Fruit fly (Drosophila melanogaster) whole organism, prepupa: ENCODE results near the gene CG15169.

ENCODE experiments used
- Blimp-1 ChIP-seq: fragments of 200-800 bp; sonication (Bioruptor generic); optimal IDR thresholded peaks from 3 replicates; lab custom pipeline; 2017; ENCODE audit warnings: missing biosample characterization, missing genetic modification characterization, mild to moderate bottlenecking, moderate library complexity, missing genetic modification reagents
- CG10631 ChIP-seq: fragments of 200-800 bp; sonication (Bioruptor generic); optimal IDR thresholded peaks from 2 replicates; lab custom pipeline; 2016; ENCODE audit warnings: missing biosample characterization, missing genetic modification characterization
- CG10669 ChIP-seq: fragments of 200-800 bp; sonication (Bioruptor generic); optimal IDR thresholded peaks from 3 replicates; lab custom pipeline; 2018; ENCODE audit warnings: missing biosample characterization, mild to moderate bottlenecking, missing genetic modification characterization, moderate library complexity
- CG11294 ChIP-seq: fragments of 200-800 bp; sonication (Bioruptor generic); IDR thresholded peaks from 2 replicates; pipeline ENCODE4 v1.3.6; 2022; ENCODE audit warnings: missing biosample characterization, missing genetic modification characterization
- CG15336 ChIP-seq: fragments of 200-800 bp; sonication (Bioruptor generic); IDR thresholded peaks from 2 replicates; pipeline ENCODE4 v1.3.6; 2022; ENCODE audit warnings: missing biosample characterization, missing genetic modification characterization
- CG16779 ChIP-seq: fragments of 200-800 bp; sonication (Bioruptor generic); optimal IDR thresholded peaks from 3 replicates; lab custom pipeline; 2017; ENCODE audit warnings: missing biosample characterization, mild to moderate bottlenecking, missing genetic modification characterization
- CG31627 ChIP-seq: fragments of 200-800 bp; sonication (Bioruptor generic); optimal IDR thresholded peaks from 3 replicates; lab custom pipeline; 2016; ENCODE audit warnings: missing biosample characterization, missing genetic modification characterization
- CG32006 ChIP-seq: fragments of 200-800 bp; sonication (Bioruptor generic); optimal IDR thresholded peaks from 3 replicates; lab custom pipeline; 2017; ENCODE audit warnings: missing biosample characterization, mild to moderate bottlenecking, missing genetic modification characterization
- CG34406 ChIP-seq: fragments of 200-800 bp; sonication (Bioruptor generic); optimal IDR thresholded peaks from 3 replicates; lab custom pipeline; 2016; ENCODE audit warnings: missing biosample characterization, missing genetic modification characterization
- CG3919 ChIP-seq: fragments of 200-800 bp; sonication (Bioruptor generic); optimal IDR thresholded peaks from 3 replicates; lab custom pipeline; 2016; ENCODE audit warnings: missing biosample characterization, missing genetic modification characterization
- CG6163 ChIP-seq: fragments of 200-800 bp; sonication (Bioruptor generic); IDR thresholded peaks from 3 replicates; pipeline ENCODE4 v1.3.6; 2022; ENCODE audit warnings: missing biosample characterization, missing genetic modification characterization
- CG6792 ChIP-seq: fragments of 200-800 bp; sonication (Bioruptor generic); optimal IDR thresholded peaks from 3 replicates; lab custom pipeline; 2016; ENCODE audit warnings: missing biosample characterization, missing genetic modification characterization
- CG6808 ChIP-seq: fragments of 200-800 bp; sonication (Bioruptor generic); optimal IDR thresholded peaks from 3 replicates; lab custom pipeline; 2017; ENCODE audit warnings: missing biosample characterization, missing genetic modification characterization, mild to moderate bottlenecking, moderate library complexity, missing genetic modification reagents
- CG6854 ChIP-seq: fragments of 200-800 bp; sonication (Bioruptor generic); optimal IDR thresholded peaks from 2 replicates; lab custom pipeline; 2017; ENCODE audit warnings: missing biosample characterization, mild to moderate bottlenecking, missing genetic modification characterization
- CG7368 ChIP-seq: fragments of 200-800 bp; sonication (Bioruptor generic); optimal IDR thresholded peaks from 3 replicates; lab custom pipeline; 2016; ENCODE audit warnings: missing biosample characterization, missing genetic modification characterization
- CG8119 ChIP-seq: fragments of 200-800 bp; sonication (Bioruptor generic); IDR thresholded peaks from 3 replicates; pipeline ENCODE4 v1.3.6; 2022; ENCODE audit warnings: missing biosample characterization, missing genetic modification characterization
- CG8319 ChIP-seq: fragments of 200-800 bp; sonication (Bioruptor generic); optimal IDR thresholded peaks from 3 replicates; lab custom pipeline; 2016; ENCODE audit warnings: missing biosample characterization, missing genetic modification characterization
- CG8632 ChIP-seq: fragments of 200-800 bp; sonication (Bioruptor generic); optimal IDR thresholded peaks from 3 replicates; lab custom pipeline; 2016; ENCODE audit warnings: missing biosample characterization, missing genetic modification characterization
- Eip78C ChIP-seq: fragments of 200-800 bp; sonication (Bioruptor generic); peaks from one replicate; lab custom pipeline; 2016; ENCODE audit warnings: missing biosample characterization, missing genetic modification characterization
- Ets21C ChIP-seq: fragments of 200-800 bp; sonication (Bioruptor generic); optimal IDR thresholded peaks from 3 replicates; lab custom pipeline; 2016; ENCODE audit warnings: missing biosample characterization, missing genetic modification characterization
- Ets96B ChIP-seq: fragments of 200-800 bp; optimal IDR thresholded peaks from 2 replicates; lab custom pipeline; 2019; ENCODE audit warnings: missing biosample characterization, mild to moderate bottlenecking, missing genetic modification characterization, moderate library complexity
- Gug ChIP-seq: fragments of 200-800 bp; sonication (Bioruptor generic); IDR thresholded peaks from 2 replicates; pipeline ENCODE4 v1.3.6; 2022; ENCODE audit warnings: missing biosample characterization, missing genetic modification characterization
- Hr38 ChIP-seq: sonication (Bioruptor generic); optimal IDR thresholded peaks from 2 replicates; lab custom pipeline; 2016; ENCODE audit warnings: missing biosample characterization, missing genetic modification characterization
- Hr4 ChIP-seq: fragments of 200-800 bp; sonication (Bioruptor generic); optimal IDR thresholded peaks from 3 replicates; lab custom pipeline; 2016; ENCODE audit warnings: missing biosample characterization, missing genetic modification characterization
- Lpt ChIP-seq: fragments of 200-800 bp; sonication (Bioruptor generic); optimal IDR thresholded peaks from 3 replicates; lab custom pipeline; 2016; ENCODE audit warnings: missing biosample characterization, missing genetic modification characterization
- OdsH ChIP-seq: fragments of 200-800 bp; sonication (Bioruptor generic); optimal IDR thresholded peaks from 3 replicates; lab custom pipeline; 2016; ENCODE audit warnings: missing biosample characterization, missing genetic modification characterization
- Sox102F ChIP-seq: fragments of 200-800 bp; sonication (Bioruptor generic); optimal IDR thresholded peaks from 2 replicates; lab custom pipeline; 2016; ENCODE audit warnings: missing biosample characterization, mild to moderate bottlenecking, missing genetic modification characterization
- Sox15 ChIP-seq: fragments of 200-800 bp; sonication (Bioruptor generic); optimal IDR thresholded peaks from 3 replicates; lab custom pipeline; 2016; ENCODE audit warnings: missing biosample characterization, missing genetic modification characterization
- cyc ChIP-seq: fragments of 200-800 bp; sonication (Bioruptor generic); optimal IDR thresholded peaks from 3 replicates; lab custom pipeline; 2016; ENCODE audit warnings: missing biosample characterization, missing genetic modification characterization
- dsx ChIP-seq: fragments of 200-800 bp; optimal IDR thresholded peaks from 3 replicates; lab custom pipeline; 2019; ENCODE audit warnings: missing biosample characterization, mild to moderate bottlenecking, missing genetic modification characterization, moderate library complexity; ENCODE audit not compliant: poor library complexity, severe bottlenecking
- eg ChIP-seq: fragments of 200-800 bp; sonication (Bioruptor generic); IDR thresholded peaks from 3 replicates; pipeline ENCODE4 v1.3.6; 2022; ENCODE audit warnings: missing biosample characterization, missing genetic modification characterization
- fd59A ChIP-seq: fragments of 200-800 bp; sonication (Bioruptor generic); optimal IDR thresholded peaks from 2 replicates; lab custom pipeline; 2017; ENCODE audit warnings: missing biosample characterization, mild to moderate bottlenecking, missing genetic modification characterization, missing genetic modification reagents
- fd85E ChIP-seq: fragments of 200-800 bp; sonication (Bioruptor generic); optimal IDR thresholded peaks from 3 replicates; lab custom pipeline; 2016; ENCODE audit warnings: missing biosample characterization, missing genetic modification characterization
- fkh ChIP-seq: fragments of 200-800 bp; sonication (Bioruptor generic); optimal IDR thresholded peaks from 3 replicates; lab custom pipeline; 2017; ENCODE audit warnings: missing biosample characterization, mild to moderate bottlenecking, missing genetic modification characterization, moderate library complexity
- net ChIP-seq: fragments of 200-800 bp; sonication (Bioruptor generic); optimal IDR thresholded peaks from 3 replicates; lab custom pipeline; 2016; ENCODE audit warnings: missing biosample characterization, missing genetic modification characterization
- salr ChIP-seq, 2 experiments: fragments of 200-800 bp; sonication (Bioruptor generic); optimal IDR thresholded peaks; 3 replicates each; lab custom pipeline; 2016 to 2018; ENCODE audit warnings: missing biosample characterization in 2 of 2, missing genetic modification characterization in 2 of 2, mild to moderate bottlenecking in 1 of 2
- ss ChIP-seq, 2 experiments: fragments of 200-800 bp; sonication (Bioruptor generic); optimal IDR thresholded peaks; 2 replicates in 1 of 2; 3 replicates in 1 of 2; lab custom pipeline; 2017 to 2018; ENCODE audit warnings: mild to moderate bottlenecking in 2 of 2, missing biosample characterization in 2 of 2, missing genetic modification characterization in 2 of 2, moderate library complexity in 1 of 2
- svp ChIP-seq: fragments of 200-800 bp; sonication (Bioruptor generic); peaks from one replicate; lab custom pipeline; 2016; ENCODE audit warnings: missing biosample characterization, missing genetic modification characterization
- topi ChIP-seq: fragments of 200-800 bp; sonication (Bioruptor generic); optimal IDR thresholded peaks from 3 replicates; lab custom pipeline; 2016; ENCODE audit warnings: missing biosample characterization, missing genetic modification characterization
- vri ChIP-seq: fragments of 200-800 bp; sonication (Bioruptor generic); optimal IDR thresholded peaks from 3 replicates; lab custom pipeline; 2016; ENCODE audit warnings: missing biosample characterization, mild to moderate bottlenecking, missing genetic modification characterization

The CG15169 gene

DNA sequence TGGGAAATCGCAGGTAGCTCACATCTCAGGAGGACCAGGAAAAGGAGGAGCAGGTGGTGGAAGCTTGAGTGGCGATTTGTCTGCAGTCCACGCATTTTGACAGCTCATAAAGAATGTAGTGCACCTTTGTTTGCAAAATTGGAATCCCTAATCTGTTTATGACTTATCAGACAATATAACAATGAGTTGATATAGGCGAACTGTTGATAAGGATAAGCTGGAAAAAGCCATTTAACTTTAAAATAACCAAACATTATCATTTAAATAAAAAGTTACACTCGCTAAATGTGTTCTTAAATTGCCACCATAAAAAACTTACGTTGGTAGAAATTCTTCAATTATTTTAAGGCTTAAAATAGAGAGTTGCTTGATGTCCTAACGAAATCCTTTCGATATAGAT, 687 bp upstream of the CG15169 start, which contains the start of gene CG15170:
TSS of gene CG15170 (minus strand) at position 101 of the 400 bp plus-strand sequence.
- no peak for TF ChIP-seq CG6854 (GFP tag; lab: Kevin White, UChicago)
- TF ChIP-seq, all 60 proteins: peak for 0

DNA sequence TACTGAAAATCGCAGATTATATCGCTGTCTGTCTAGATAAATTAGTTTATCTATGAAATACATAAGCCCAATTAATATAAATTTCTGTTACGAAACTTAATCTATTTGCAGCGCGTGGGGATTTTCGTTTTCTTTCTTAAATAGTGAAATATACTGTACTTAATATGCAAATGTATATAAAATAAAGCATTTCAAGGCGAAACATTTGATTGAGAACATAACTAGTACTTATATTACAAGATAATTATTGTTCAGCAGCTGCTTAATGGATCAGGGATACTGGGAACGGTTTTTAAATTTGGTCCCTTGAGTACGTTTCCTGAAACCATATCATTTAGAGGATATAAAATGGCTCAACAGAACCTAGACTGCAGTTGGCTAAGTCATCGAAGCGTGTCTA, 1.4 kb downstream of the CG15169 start, which contains the start of gene CG46465:
TSS of gene CG46465 (plus strand) at position 301 of the 400 bp plus-strand sequence.
- TF ChIP-seq CG6163 (GFP tag; lab: Robert Waterston, UW): no peak
- no peak for TF ChIP-seq CG11294 (GFP tag; lab: Robert Waterston, UW)
- TF ChIP-seq CG10669: no peak
- no peak for TF ChIP-seq CG7368 (GFP tag; lab: Kevin White, UChicago)
- no peak for TF ChIP-seq CG34406 (GFP tag; lab: Kevin White, UChicago)
- no peak for TF ChIP-seq fd59A (GFP tag; lab: Kevin White, UChicago)
- no peak for TF ChIP-seq net (GFP tag; lab: Kevin White, UChicago)
- TF ChIP-seq topi (GFP tag; lab: Kevin White, UChicago): no peak
- no peak for TF ChIP-seq Gug
- no peak for TF ChIP-seq CG8319 (GFP tag; lab: Kevin White, UChicago)
- TF ChIP-seq vri: no peak
- no peak for TF ChIP-seq Ets96B
- TF ChIP-seq fkh (GFP tag; lab: Kevin White, UChicago): no peak

DNA sequence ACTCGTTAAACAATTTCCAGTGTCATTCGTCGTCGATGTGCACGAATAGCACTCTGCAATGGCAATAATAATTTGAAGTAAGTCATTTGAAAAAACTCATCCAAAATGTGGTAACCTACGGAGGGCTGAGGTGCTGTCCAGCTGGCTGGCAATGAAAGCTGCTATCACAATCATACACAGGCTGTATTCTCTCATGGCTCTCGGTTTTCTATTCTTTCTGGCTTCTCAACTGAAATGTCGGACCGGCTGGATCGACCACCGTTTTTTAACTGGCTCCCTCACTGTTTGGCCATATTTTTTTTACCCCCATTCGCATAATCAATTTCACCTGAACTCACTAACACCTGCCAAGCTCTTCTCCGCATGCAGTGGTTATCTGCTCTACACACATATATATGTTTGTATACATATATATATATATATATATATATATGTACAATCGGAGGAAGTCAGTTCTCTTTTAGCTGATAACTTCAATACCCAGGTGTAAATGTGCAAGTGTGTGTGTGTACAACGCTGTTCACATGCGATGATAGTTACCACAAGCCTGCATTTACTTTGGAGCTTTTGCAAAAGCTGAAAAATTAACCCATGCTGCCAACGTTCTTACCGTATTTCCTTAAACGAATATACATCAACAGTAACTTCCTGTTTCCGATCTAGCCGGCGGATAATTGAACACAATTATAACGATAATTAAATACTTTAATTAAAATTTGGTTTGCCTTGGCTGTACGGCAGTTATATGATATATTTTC, 5.0 kb downstream of the CG15169 start, which contains the start of gene CG10650:
TSS of gene CG10650 (minus strand) at position 275 of the 758 bp plus-strand sequence.
- TF ChIP-seq Eip78C (GFP tag; lab: Kevin White, UChicago): peak; percentile 9
- no peak for TF ChIP-seq CG8119 (GFP tag; lab: Robert Waterston, UW)
- peak; percentile 78 for TF ChIP-seq vri

DNA sequence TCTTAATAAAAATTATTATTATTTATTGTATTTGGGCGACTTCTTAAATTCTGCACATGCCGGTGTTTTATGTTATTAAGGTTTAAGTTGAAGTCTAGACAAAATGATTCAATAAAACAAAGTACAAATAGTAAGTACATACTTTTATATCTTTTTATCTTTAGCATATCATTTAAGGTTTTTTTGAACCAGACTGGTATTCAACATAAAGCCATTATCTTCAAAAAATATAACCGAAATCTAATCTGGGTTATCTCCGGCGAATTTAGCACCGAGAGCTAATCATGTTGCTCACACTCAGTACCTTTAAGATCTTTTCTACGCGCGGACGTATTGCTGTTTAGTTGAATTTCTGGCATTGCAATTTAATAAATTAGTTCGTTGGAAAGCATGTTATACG, 6.3 kb downstream of the CG15169 start, which contains the start of gene CG31792:
TSS of gene CG31792 (plus strand) at position 301 of the 400 bp plus-strand sequence.
- TF ChIP-seq vri (no peak), Sox15 (GFP tag; lab: Kevin White, UChicago) (no peak), Hr38 (GFP tag; lab: Kevin White, UChicago) (no peak), CG15336 (GFP tag; lab: Robert Waterston, UW) (no peak), CG8119 (GFP tag; lab: Robert Waterston, UW) (no peak), eg (no peak), CG3919 (GFP tag; lab: Kevin White, UChicago) (no peak), CG7368 (GFP tag; lab: Kevin White, UChicago) (no peak), CG8319 (GFP tag; lab: Kevin White, UChicago) (no peak), CG10631 (GFP tag; lab: Kevin White, UChicago) (no peak), Blimp-1 (GFP tag; lab: Kevin White, UChicago) (no peak), CG32006 (GFP tag; lab: Kevin White, UChicago) (no peak), CG6808 (GFP tag; lab: Kevin White, UChicago) (no peak), cyc (GFP tag; lab: Kevin White, UChicago) (no peak)

DNA sequence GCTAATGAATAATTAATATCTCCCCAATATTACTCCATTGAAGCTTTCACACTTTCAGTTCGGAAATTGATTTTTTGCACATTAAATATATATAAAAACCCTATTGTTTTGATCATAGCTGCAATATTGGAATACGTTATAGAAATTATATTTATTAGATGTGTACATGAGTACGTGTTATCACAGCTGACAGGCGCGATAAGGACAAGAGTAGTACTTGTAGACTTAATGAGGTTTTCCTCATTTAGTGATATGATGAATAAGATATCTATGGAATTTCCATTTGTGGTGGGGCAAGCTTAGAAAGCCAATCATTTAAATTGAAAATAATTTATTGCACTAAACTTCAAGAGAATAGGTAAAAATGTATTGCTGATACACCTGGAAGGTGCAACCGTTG, 11.6 kb downstream of the CG15169 start:
- no peak for TF ChIP-seq CG6792
- TF ChIP-seq CG7368 (GFP tag; lab: Kevin White, UChicago): no peak
- no peak for TF ChIP-seq vri
- no peak for TF ChIP-seq CG10631 (GFP tag; lab: Kevin White, UChicago)
- TF ChIP-seq Lpt (GFP tag; lab: Kevin White, UChicago): no peak
- TF ChIP-seq, all 60 proteins: peak for 0

DNA sequence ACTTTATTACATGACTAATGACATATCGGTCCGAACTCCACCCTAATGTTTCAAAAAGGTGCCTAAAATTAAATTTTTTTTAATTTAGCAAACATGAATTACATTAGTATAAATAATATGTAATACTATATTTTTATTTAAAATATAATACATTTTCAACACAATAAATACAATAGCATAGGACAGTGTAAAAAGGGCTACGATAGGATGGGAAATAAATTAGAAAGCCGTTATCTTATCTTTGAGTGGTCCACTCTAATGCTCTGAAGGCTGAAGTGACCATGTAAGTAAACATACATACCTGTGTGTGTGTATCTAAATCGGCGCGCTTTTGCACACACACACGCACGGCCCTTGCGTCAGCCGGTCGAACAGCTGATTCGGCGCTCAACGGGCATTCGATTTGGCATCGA, 12.1 kb downstream of the CG15169 start, which contains the start of gene CG31793:
TSS of gene CG31793 (plus strand) at position 409 of the 413 bp plus-strand sequence.
- TF ChIP-seq dsx: peak; percentile 63
- peak; percentile 82 for TF ChIP-seq CG15336 (GFP tag; lab: Robert Waterston, UW)
- no peak for TF ChIP-seq fd85E (GFP tag; lab: Kevin White, UChicago)
- TF ChIP-seq OdsH (GFP tag; lab: Kevin White, UChicago): peak; percentile 61
- no peak for TF ChIP-seq CG6854 (GFP tag; lab: Kevin White, UChicago)
- TF ChIP-seq salr (GFP tag; optimal IDR thresholded peaks at IDR 0.05; lab: Kevin White, UChicago): no peak
- TF ChIP-seq Hr4: peak; percentile 36
- TF ChIP-seq svp (GFP tag; lab: Kevin White, UChicago): no peak
- TF ChIP-seq CG10631 (GFP tag; lab: Kevin White, UChicago): peak; percentile 49
- TF ChIP-seq eg: peak; percentile 79
- no peak for TF ChIP-seq Hr38 (GFP tag; lab: Kevin White, UChicago)
- no peak for TF ChIP-seq Ets21C (GFP tag; lab: Kevin White, UChicago)
- no peak for TF ChIP-seq CG31627 (GFP tag; lab: Kevin White, UChicago)
- no peak for TF ChIP-seq Sox102F
- peak; percentile 22 for TF ChIP-seq CG16779
- TF ChIP-seq CG8632 (GFP tag; lab: Kevin White, UChicago): peak; percentile 42
- peak in 1 of 2 experiments; percentile 35 for TF ChIP-seq ss (GFP tag; optimal IDR thresholded peaks at IDR 0.05; lab: Kevin White, UChicago)
